Worm (Caenorhabditis elegans) whole organism, L4 larva: ENCODE measurements around the gene pho-12.

Source experiments
- F10B5.3 ChIP-seq: sonication (generic microtip); optimal IDR thresholded peaks from 2 replicates; lab custom pipeline; 2016; ENCODE audit warnings: mild to moderate bottlenecking, missing genetic modification characterization, missing compliant biosample characterization
- ama-1 ChIP-seq: fragments of 150-350 bp; optimal IDR thresholded peaks from 2 replicates; lab custom pipeline; 2014; ENCODE audit warnings: inconsistent platforms, mixed read lengths
- gei-8 ChIP-seq: fragments of 200-800 bp; sonication (Bioruptor generic); optimal IDR thresholded peaks from 2 replicates; lab custom pipeline; 2018; ENCODE audit warnings: mild to moderate bottlenecking, missing genetic modification characterization, missing compliant biosample characterization
- lin-15B ChIP-seq: fragments of 150-350 bp; sonication (generic microtip); optimal IDR thresholded peaks from 3 replicates; lab custom pipeline; 2014; ENCODE audit warnings: missing biosample characterization, missing genetic modification characterization
- lin-39 ChIP-seq: fragments of 150-350 bp; optimal IDR thresholded peaks from 2 replicates; lab custom pipeline; 2014; ENCODE audit warnings: missing biosample characterization, missing genetic modification reagents, missing genetic modification characterization
- mep-1 ChIP-seq: fragments of 150-350 bp; sonication (generic microtip); optimal IDR thresholded peaks from 3 replicates; lab custom pipeline; 2014; ENCODE audit warnings: missing biosample characterization, missing genetic modification characterization
- nhr-11 ChIP-seq: fragments of 150-350 bp; optimal IDR thresholded peaks from 2 replicates; lab custom pipeline; 2014; ENCODE audit warnings: missing biosample characterization, missing genetic modification characterization
- nhr-237 ChIP-seq: sonication (generic microtip); optimal IDR thresholded peaks from 2 replicates; lab custom pipeline; 2017; ENCODE audit warnings: missing biosample characterization, missing genetic modification characterization
- rbr-2 ChIP-seq: sonication (generic microtip); optimal IDR thresholded peaks from 2 replicates; lab custom pipeline; 2016; ENCODE audit warnings: missing genotype, missing genetic modification characterization, missing compliant biosample characterization
- spr-1 ChIP-seq: sonication (generic microtip); optimal IDR thresholded peaks from 2 replicates; lab custom pipeline; 2016; ENCODE audit warnings: mild to moderate bottlenecking, missing genetic modification characterization, missing compliant biosample characterization
- unc-39 ChIP-seq: sonication (generic microtip); optimal IDR thresholded peaks from 2 replicates; lab custom pipeline; 2017; ENCODE audit warnings: missing biosample characterization, missing genetic modification characterization
- unc-62 ChIP-seq, 3 experiments: fragments of 150-350 bp in 1 of 3; sonication (generic microtip); optimal IDR thresholded peaks in 2 of 3; peaks in 1 of 3; 1 replicate in 1 of 3; 2 replicates in 2 of 3; lab custom pipeline; 2014 to 2017; ENCODE audit warnings: missing biosample characterization in 3 of 3, missing genetic modification characterization in 3 of 3, missing genetic modification reagents in 3 of 3, missing genotype in 1 of 3
- ztf-11 ChIP-seq: fragments of 150-350 bp; optimal IDR thresholded peaks from 2 replicates; lab custom pipeline; 2014; ENCODE audit warnings: missing biosample characterization, missing genetic modification characterization

DNA sequence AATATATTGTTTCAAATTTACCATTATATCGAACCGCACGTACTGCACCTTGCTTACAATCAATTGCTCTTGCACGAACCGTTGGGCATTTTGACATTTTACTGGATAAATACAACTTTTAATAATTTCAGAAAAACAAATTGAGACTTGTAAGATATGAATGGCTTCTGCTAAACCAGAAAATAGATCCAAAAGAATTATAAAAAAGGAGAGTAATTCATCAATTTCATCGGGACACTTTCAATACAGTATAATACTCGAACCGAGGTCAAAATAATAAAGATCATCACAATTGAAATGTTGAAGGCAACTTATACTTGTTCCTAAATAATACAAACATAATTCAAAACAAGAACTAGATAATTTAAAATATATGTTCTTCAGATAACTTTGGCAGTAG, 29.0 kb downstream of the pho-12 start, which contains the start of gene wdr-83:
- TF ChIP-seq rbr-2, result no peak
- TF ChIP-seq unc-62 (GFP tag; optimal IDR thresholded peaks at IDR 0.05 in 1 of 2; lab: Kevin White, UChicago), result no peak
- no peak for TF ChIP-seq unc-62 (tag; optimal IDR thresholded peaks at IDR 0.05; lab: Kevin White, UChicago)
- TF ChIP-seq nhr-237 (tag; lab: Kevin White, UChicago), result no peak
- TF ChIP-seq unc-39 (tag; lab: Kevin White, UChicago), result no peak
- TF ChIP-seq spr-1 (tag; lab: Kevin White, UChicago), result no peak
- TF ChIP-seq ztf-11 (tag; lab: Kevin White, UChicago), result no peak
- no peak for TF ChIP-seq F10B5.3 (tag; lab: Kevin White, UChicago)
- no peak for TF ChIP-seq nhr-11
- TF ChIP-seq ama-1 (lab: Kevin White, UChicago), result no peak
- no peak for TF ChIP-seq lin-39 (tag; lab: Kevin White, UChicago)
- no peak for TF ChIP-seq lin-15B (tag; lab: Kevin White, UChicago)
- no peak for TF ChIP-seq gei-8
- no peak for TF ChIP-seq mep-1 (tag; lab: Kevin White, UChicago)
